Fruit fly (Drosophila melanogaster) whole organism: ENCODE data around the gene Tsp29Fb.

Source experiments
- CG8478 ChIP-seq: fragments of >200 bp; optimal IDR thresholded peaks from 2 replicates; lab custom pipeline; 2018; ENCODE audit warnings: inconsistent platforms
- Dll ChIP-seq: fragments of >200 bp; optimal IDR thresholded peaks from 2 replicates; lab custom pipeline; 2017
- EcR ChIP-seq, 2 experiments: fragments of >200 bp; optimal IDR thresholded peaks; 2 replicates each; lab custom pipeline; 2017; ENCODE audit warnings: missing biosample characterization in 2 of 2, missing genetic modification characterization in 2 of 2, missing genetic modification reagents in 2 of 2
- pan ChIP-seq: fragments of >200 bp; optimal IDR thresholded peaks from 2 replicates; lab custom pipeline; 2017
- psq ChIP-seq: fragments of >200 bp; optimal IDR thresholded peaks from 2 replicates; lab custom pipeline; 2017
- usp ChIP-seq: fragments of >200 bp; optimal IDR thresholded peaks from 2 replicates; lab custom pipeline; 2017; ENCODE audit warnings: missing biosample characterization, missing genetic modification characterization, mixed read lengths

DNA sequence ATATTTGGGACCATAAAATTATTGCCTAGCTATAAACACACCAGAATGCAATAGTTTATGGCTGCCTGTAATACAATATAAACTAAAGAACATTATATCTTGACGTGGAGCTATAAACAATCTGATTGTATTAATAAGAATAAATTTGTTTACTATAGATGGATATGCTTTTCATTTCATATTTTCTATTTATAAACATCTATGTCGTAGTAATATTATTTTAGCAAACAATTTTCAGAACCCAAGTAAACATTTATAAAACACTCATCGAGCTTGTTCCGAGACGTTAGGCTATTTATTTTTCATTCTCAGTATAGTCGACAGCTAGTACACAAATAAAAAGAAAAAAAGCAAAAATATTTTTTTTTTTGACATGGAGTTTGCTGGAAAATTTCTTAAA lies 43.2 kb downstream of the Tsp29Fb start, which contains the start of gene CG18662:
- no peak for TF ChIP-seq usp (GFP tag; lab: Kevin White, UChicago)
- no peak for TF ChIP-seq pan (lab: Kevin White, UChicago)
- no peak for TF ChIP-seq CG8478
- TF ChIP-seq psq (lab: Kevin White, UChicago) = no peak
- no peak for TF ChIP-seq Dll
- TF ChIP-seq EcR (GFP tag; optimal IDR thresholded peaks at IDR 0.05; lab: Kevin White, UChicago) = no peak
